Fruit fly (Drosophila melanogaster): Measurements from ENCODE around the gene Smr.

The Smr gene

dm6 chrX:12756374-12756721, 13.9 kb upstream of the Smr start (continued):
- TF ChIP-seq shn (GFP tag; optimal IDR thresholded peaks at IDR 0.05), result no peak
- no peak for TF ChIP-seq CG30431 (GFP tag; optimal IDR thresholded peaks at IDR 0.05)
- TF ChIP-seq pzg (GFP tag; optimal IDR thresholded peaks at IDR 0.05), result no peak
- no peak for TF ChIP-seq Antp (GFP tag; optimal IDR thresholded peaks at IDR 0.05)
- TF ChIP-seq bowl (GFP tag; IDR thresholded peaks at IDR 0.05), result no peak
- TF ChIP-seq wek (GFP tag; optimal IDR thresholded peaks at IDR 0.05), result peak; percentile 4
- no peak for TF ChIP-seq tio (GFP tag; optimal IDR thresholded peaks at IDR 0.05)
- TF ChIP-seq Xbp1 (GFP tag; optimal IDR thresholded peaks at IDR 0.05), result no peak
- no peak for TF ChIP-seq CG10147 (GFP tag; optimal IDR thresholded peaks at IDR 0.05)
- peak; percentile 94 for TF ChIP-seq chinmo (GFP tag; IDR thresholded peaks at IDR 0.05; ENCODE audit: partially characterized antibody)
- TF ChIP-seq hbn (GFP tag; IDR thresholded peaks at IDR 0.05; ENCODE audit: partially characterized antibody), result no peak
- TF ChIP-seq CG9876 (GFP tag; optimal IDR thresholded peaks at IDR 0.05), result no peak
- TF ChIP-seq z (GFP tag; IDR thresholded peaks at IDR 0.05), result no peak
- TF ChIP-seq CG13624 (GFP tag; optimal IDR thresholded peaks at IDR 0.05), result no peak
- no peak for TF ChIP-seq Hmr (GFP tag; optimal IDR thresholded peaks at IDR 0.05)
- TF ChIP-seq lbe (GFP tag; optimal IDR thresholded peaks at IDR 0.05), result no peak
- no peak for TF ChIP-seq CG1647 (GFP tag; optimal IDR thresholded peaks at IDR 0.05)
- TF ChIP-seq tna (GFP tag; IDR thresholded peaks at IDR 0.05; ENCODE audit: partially characterized antibody), result no peak

dm6 chrX:12755600-12756373, 13.4 kb upstream of the Smr start:
- TF ChIP-seq CG15601 (tag; optimal IDR thresholded peaks at IDR 0.05) (no peak), ttk (GFP tag; IDR thresholded peaks at IDR 0.05) (peak; percentile 69; the same call in 1 of the 2 replicates), CG18619 (GFP tag; optimal IDR thresholded peaks at IDR 0.05) (peak; percentile 93), Gug (GFP tag; IDR thresholded peaks at IDR 0.05) (peak; percentile 85; the same call in 3 of the 4 replicates), tna (GFP tag; IDR thresholded peaks at IDR 0.05; ENCODE audit: partially characterized antibody) (no peak), lbe (GFP tag; optimal IDR thresholded peaks at IDR 0.05) (no peak), CG8765 (GFP tag; IDR thresholded peaks at IDR 0.05) (no peak), abd-A (tag; optimal IDR thresholded peaks at IDR 0.05) (peak; percentile 39), CG1792 (GFP tag; optimal IDR thresholded peaks at IDR 0.05) (peak; percentile 11), CG42726 (GFP tag; IDR thresholded peaks at IDR 0.05; ENCODE audit: partially characterized antibody) (no peak), trh (GFP tag; optimal IDR thresholded peaks at IDR 0.05) (peak; percentile 6), Mrtf (GFP tag; IDR thresholded peaks at IDR 0.05) (peak; percentile 80), zfh2 (GFP tag; optimal IDR thresholded peaks at IDR 0.05) (peak; percentile 84), Bgb (GFP tag; IDR thresholded peaks at IDR 0.05; ENCODE audit: partially characterized antibody) (no peak; the same call in 1 of the 2 replicates), ems (GFP tag; optimal IDR thresholded peaks at IDR 0.05) (peak; percentile 25), Meics (GFP tag; optimal IDR thresholded peaks at IDR 0.05) (peak; percentile 92), so (GFP tag; IDR thresholded peaks at IDR 0.05) (peak; percentile 33; the same call in 1 of the 3 replicates), sim (GFP tag; IDR thresholded peaks at IDR 0.05) (no peak), CG9817 (tag; optimal IDR thresholded peaks at IDR 0.05) (peak; percentile 71), CG3407 (GFP tag; optimal IDR thresholded peaks at IDR 0.05) (no peak), mld (GFP tag; IDR thresholded peaks at IDR 0.05; ENCODE audit: partially characterized antibody) (no peak), CG13296 (GFP tag; optimal IDR thresholded peaks at IDR 0.05) (peak; percentile 76), Ada2b (GFP tag; IDR thresholded peaks at IDR 0.05) (peak; percentile 59), chinmo (GFP tag; IDR thresholded peaks at IDR 0.05; ENCODE audit: partially characterized antibody) (peak; percentile 92), Ets97D (GFP tag; optimal IDR thresholded peaks at IDR 0.05) (no peak), GATAe (GFP tag; conservative IDR thresholded peaks at IDR 0.05) (peak; percentile 20; the same call in 1 of the 2 replicates), ssp (GFP tag; IDR thresholded peaks at IDR 0.05) (peak; percentile 66), tx (GFP tag; optimal IDR thresholded peaks at IDR 0.05) (peak; percentile 35), CG6689 (GFP tag; IDR thresholded peaks at IDR 0.05) (peak; percentile 80), vnd (GFP tag; IDR thresholded peaks at IDR 0.05; ENCODE audit: partially characterized antibody) (no peak), CkIIα-i1 (GFP tag; IDR thresholded peaks at IDR 0.05) (no peak), CG15073 (GFP tag; optimal IDR thresholded peaks at IDR 0.05) (no peak), CG4404 (GFP tag; IDR thresholded peaks at IDR 0.05) (peak; percentile 68), psq (GFP tag; optimal IDR thresholded peaks at IDR 0.05) (no peak)
